Fruit fly (Drosophila melanogaster): ENCODE data around the gene nSyb.

Gene nSyb

dm6 chr3L:1602064-1602832 lies 35.3 kb downstream of the nSyb start, which contains the start of gene CG12104 (continued):
- peak; percentile 14 for TF ChIP-seq PHDP (tag; optimal IDR thresholded peaks at IDR 0.05)
- TF ChIP-seq CG13775 (GFP tag; optimal IDR thresholded peaks at IDR 0.05), result peak; percentile 38
- peak; percentile 95 for TF ChIP-seq CG10543 (GFP tag; optimal IDR thresholded peaks at IDR 0.05)
- TF ChIP-seq Asciz (GFP tag; optimal IDR thresholded peaks at IDR 0.05), result no peak

dm6 chr3L:1592822-1593452 lies 44.6 kb downstream of the nSyb start:
- TF ChIP-seq stwl (tag; optimal IDR thresholded peaks at IDR 0.05) (peak; percentile 27), CG13123 (GFP tag; optimal IDR thresholded peaks at IDR 0.05) (no peak), z (GFP tag; IDR thresholded peaks at IDR 0.05) (peak; percentile 94), CG8944 (GFP tag; optimal IDR thresholded peaks at IDR 0.05) (no peak), hbn (GFP tag; IDR thresholded peaks at IDR 0.05; ENCODE audit: partially characterized antibody) (no peak), CG16813 (GFP tag; IDR thresholded peaks at IDR 0.05; ENCODE audit: partially characterized antibody) (no peak), inv (GFP tag; IDR thresholded peaks at IDR 0.05; ENCODE audit: partially characterized antibody) (no peak), CG14667 (GFP tag; IDR thresholded peaks at IDR 0.05) (no peak), vvl (GFP tag; IDR thresholded peaks at IDR 0.05) (peak; percentile 72), tio (GFP tag; optimal IDR thresholded peaks at IDR 0.05) (no peak), CG34224 (GFP tag; IDR thresholded peaks at IDR 0.05; ENCODE audit: partially characterized antibody) (no peak), aop (GFP tag; IDR thresholded peaks at IDR 0.05) (no peak), tll (GFP tag; optimal IDR thresholded peaks at IDR 0.05) (no peak), CG32532 (GFP tag; IDR thresholded peaks at IDR 0.05) (no peak), pros (GFP tag; optimal IDR thresholded peaks at IDR 0.05) (peak; percentile 96), nerfin-1 (tag; optimal IDR thresholded peaks at IDR 0.05) (no peak), Trl (optimal IDR thresholded peaks at IDR 0.05) (peak in 1 of 2 experiments; percentile 86), Trl (GFP tag; optimal IDR thresholded peaks at IDR 0.05) (no peak), CG10274 (GFP tag; optimal IDR thresholded peaks at IDR 0.05) (no peak), CG3163 (GFP tag; optimal IDR thresholded peaks at IDR 0.05) (peak; percentile 95), CG33557 (GFP tag; optimal IDR thresholded peaks at IDR 0.05) (peak; percentile 7), CG1832 (GFP tag; optimal IDR thresholded peaks at IDR 0.05) (peak; percentile 5), CG7963 (GFP tag; IDR thresholded peaks at IDR 0.05; ENCODE audit: partially characterized antibody) (0 out of 3 replicates have a peak, but pooled peaks have one; percentile 8), Elba2 (GFP tag; optimal IDR thresholded peaks at IDR 0.05) (peak; percentile 87), kni (GFP tag; optimal IDR thresholded peaks at IDR 0.05) (peak; percentile 19), CG2202 (tag; optimal IDR thresholded peaks at IDR 0.05) (no peak), insv (GFP tag; optimal IDR thresholded peaks at IDR 0.05) (peak in 1 of 2 experiments; percentile 92), CG17802 (tag; optimal IDR thresholded peaks at IDR 0.05) (no peak), Ets65A (GFP tag) (peak; percentile 73), HLH54F (GFP tag; optimal IDR thresholded peaks at IDR 0.05) (no peak), Mad (GFP tag; optimal IDR thresholded peaks at IDR 0.05) (no peak), Ada2b (GFP tag; IDR thresholded peaks at IDR 0.05) (no peak), jigr1 (GFP tag; IDR thresholded peaks at IDR 0.05) (no peak), nom (GFP tag; optimal IDR thresholded peaks at IDR 0.05) (peak; percentile 69), Hr78 (GFP tag; optimal IDR thresholded peaks at IDR 0.05) (no peak), Oaz (GFP tag; IDR thresholded peaks at IDR 0.05) (no peak), CG12219 (GFP tag; optimal IDR thresholded peaks at IDR 0.05) (no peak), CHES-1-like (GFP tag; optimal IDR thresholded peaks at IDR 0.05) (no peak), CG3995 (GFP tag; optimal IDR thresholded peaks at IDR 0.05) (no peak), Jarid2 (GFP tag; optimal IDR thresholded peaks at IDR 0.05) (peak; percentile 11), CG15073 (GFP tag; optimal IDR thresholded peaks at IDR 0.05) (no peak), CG11504 (tag; optimal IDR thresholded peaks at IDR 0.05) (no peak)
